Fruit fly (Drosophila melanogaster) whole organism, prepupa: ENCODE data around the gene mRNA-cap.

ENCODE experiments used
- Blimp-1 ChIP-seq: fragments of 200-800 bp; sonication (Bioruptor generic); optimal IDR thresholded peaks from 3 replicates; lab custom pipeline; 2017; ENCODE audit warnings: missing biosample characterization, missing genetic modification characterization, mild to moderate bottlenecking, moderate library complexity, missing genetic modification reagents
- CG10631 ChIP-seq: fragments of 200-800 bp; sonication (Bioruptor generic); optimal IDR thresholded peaks from 2 replicates; lab custom pipeline; 2016; ENCODE audit warnings: missing biosample characterization, missing genetic modification characterization
- CG10669 ChIP-seq: fragments of 200-800 bp; sonication (Bioruptor generic); optimal IDR thresholded peaks from 3 replicates; lab custom pipeline; 2018; ENCODE audit warnings: missing biosample characterization, mild to moderate bottlenecking, missing genetic modification characterization, moderate library complexity
- CG11294 ChIP-seq: fragments of 200-800 bp; sonication (Bioruptor generic); IDR thresholded peaks from 2 replicates; pipeline ENCODE4 v1.3.6; 2022; ENCODE audit warnings: missing biosample characterization, missing genetic modification characterization
- CG11762 ChIP-seq: fragments of 200-800 bp; sonication (Bioruptor generic); optimal IDR thresholded peaks from 3 replicates; lab custom pipeline; 2016; ENCODE audit warnings: missing biosample characterization, missing genetic modification characterization; ENCODE audit not compliant: insufficient read depth
- CG1621 ChIP-seq: fragments of 200-800 bp; sonication (Bioruptor generic); optimal IDR thresholded peaks from 3 replicates; lab custom pipeline; 2018; ENCODE audit warnings: missing biosample characterization, mild to moderate bottlenecking, missing genetic modification characterization
- CG16779 ChIP-seq: fragments of 200-800 bp; sonication (Bioruptor generic); optimal IDR thresholded peaks from 3 replicates; lab custom pipeline; 2017; ENCODE audit warnings: missing biosample characterization, mild to moderate bottlenecking, missing genetic modification characterization
- CG3032 ChIP-seq: fragments of 200-800 bp; optimal IDR thresholded peaks from 2 replicates; lab custom pipeline; 2019; ENCODE audit warnings: missing biosample characterization, mild to moderate bottlenecking, missing genetic modification characterization, moderate library complexity
- CG31627 ChIP-seq: fragments of 200-800 bp; sonication (Bioruptor generic); optimal IDR thresholded peaks from 3 replicates; lab custom pipeline; 2016; ENCODE audit warnings: missing biosample characterization, missing genetic modification characterization
- CG34406 ChIP-seq: fragments of 200-800 bp; sonication (Bioruptor generic); optimal IDR thresholded peaks from 3 replicates; lab custom pipeline; 2016; ENCODE audit warnings: missing biosample characterization, missing genetic modification characterization
- CG3919 ChIP-seq: fragments of 200-800 bp; sonication (Bioruptor generic); optimal IDR thresholded peaks from 3 replicates; lab custom pipeline; 2016; ENCODE audit warnings: missing biosample characterization, missing genetic modification characterization
- CG6276 ChIP-seq: fragments of 200-800 bp; sonication (Bioruptor generic); optimal IDR thresholded peaks from 2 replicates; lab custom pipeline; 2017; ENCODE audit warnings: missing biosample characterization, mild to moderate bottlenecking, missing genetic modification characterization
- CG6792 ChIP-seq: fragments of 200-800 bp; sonication (Bioruptor generic); optimal IDR thresholded peaks from 3 replicates; lab custom pipeline; 2016; ENCODE audit warnings: missing biosample characterization, missing genetic modification characterization
- CG6854 ChIP-seq: fragments of 200-800 bp; sonication (Bioruptor generic); optimal IDR thresholded peaks from 2 replicates; lab custom pipeline; 2017; ENCODE audit warnings: missing biosample characterization, mild to moderate bottlenecking, missing genetic modification characterization
- CG7368 ChIP-seq: fragments of 200-800 bp; sonication (Bioruptor generic); optimal IDR thresholded peaks from 3 replicates; lab custom pipeline; 2016; ENCODE audit warnings: missing biosample characterization, missing genetic modification characterization
- CG8119 ChIP-seq: fragments of 200-800 bp; sonication (Bioruptor generic); IDR thresholded peaks from 3 replicates; pipeline ENCODE4 v1.3.6; 2022; ENCODE audit warnings: missing biosample characterization, missing genetic modification characterization
- CG8632 ChIP-seq: fragments of 200-800 bp; sonication (Bioruptor generic); optimal IDR thresholded peaks from 3 replicates; lab custom pipeline; 2016; ENCODE audit warnings: missing biosample characterization, missing genetic modification characterization
- Eip75B ChIP-seq: fragments of 200-800 bp; sonication (Bioruptor generic); optimal IDR thresholded peaks from 3 replicates; lab custom pipeline; 2016; ENCODE audit warnings: missing biosample characterization, missing genetic modification characterization
- Eip78C ChIP-seq: fragments of 200-800 bp; sonication (Bioruptor generic); peaks from one replicate; lab custom pipeline; 2016; ENCODE audit warnings: missing biosample characterization, missing genetic modification characterization
- Eip93F ChIP-seq: fragments of 200-800 bp; sonication (Bioruptor generic); optimal IDR thresholded peaks from 2 replicates; lab custom pipeline; 2016; ENCODE audit warnings: missing biosample characterization, mild to moderate bottlenecking, missing genetic modification characterization
- Ets21C ChIP-seq: fragments of 200-800 bp; sonication (Bioruptor generic); optimal IDR thresholded peaks from 3 replicates; lab custom pipeline; 2016; ENCODE audit warnings: missing biosample characterization, missing genetic modification characterization
- Ets96B ChIP-seq: fragments of 200-800 bp; optimal IDR thresholded peaks from 2 replicates; lab custom pipeline; 2019; ENCODE audit warnings: missing biosample characterization, mild to moderate bottlenecking, missing genetic modification characterization, moderate library complexity
- Gug ChIP-seq: fragments of 200-800 bp; sonication (Bioruptor generic); IDR thresholded peaks from 2 replicates; pipeline ENCODE4 v1.3.6; 2022; ENCODE audit warnings: missing biosample characterization, missing genetic modification characterization
- Hr38 ChIP-seq: sonication (Bioruptor generic); optimal IDR thresholded peaks from 2 replicates; lab custom pipeline; 2016; ENCODE audit warnings: missing biosample characterization, missing genetic modification characterization
- Hr39 ChIP-seq: fragments of 200-800 bp; sonication (Bioruptor generic); optimal IDR thresholded peaks from 2 replicates; lab custom pipeline; 2016; ENCODE audit warnings: missing biosample characterization, missing genetic modification characterization
- Hr4 ChIP-seq: fragments of 200-800 bp; sonication (Bioruptor generic); optimal IDR thresholded peaks from 3 replicates; lab custom pipeline; 2016; ENCODE audit warnings: missing biosample characterization, missing genetic modification characterization
- Lpt ChIP-seq: fragments of 200-800 bp; sonication (Bioruptor generic); optimal IDR thresholded peaks from 3 replicates; lab custom pipeline; 2016; ENCODE audit warnings: missing biosample characterization, missing genetic modification characterization
- Met ChIP-seq: fragments of 200-800 bp; sonication (Bioruptor generic); optimal IDR thresholded peaks from 3 replicates; lab custom pipeline; 2016; ENCODE audit warnings: missing biosample characterization, missing genetic modification characterization
- Smox ChIP-seq: fragments of 200-800 bp; sonication (Bioruptor generic); optimal IDR thresholded peaks from 3 replicates; lab custom pipeline; 2016; ENCODE audit warnings: missing biosample characterization, missing genetic modification characterization
- Sox102F ChIP-seq: fragments of 200-800 bp; sonication (Bioruptor generic); optimal IDR thresholded peaks from 2 replicates; lab custom pipeline; 2016; ENCODE audit warnings: missing biosample characterization, mild to moderate bottlenecking, missing genetic modification characterization
- Sox14 ChIP-seq: fragments of 200-800 bp; sonication (Bioruptor generic); optimal IDR thresholded peaks from 3 replicates; lab custom pipeline; 2016; ENCODE audit warnings: missing biosample characterization, missing genetic modification characterization
- Sox15 ChIP-seq: fragments of 200-800 bp; sonication (Bioruptor generic); optimal IDR thresholded peaks from 3 replicates; lab custom pipeline; 2016; ENCODE audit warnings: missing biosample characterization, missing genetic modification characterization
- achi ChIP-seq: fragments of 200-800 bp; sonication (Bioruptor generic); optimal IDR thresholded peaks from 3 replicates; lab custom pipeline; 2016; ENCODE audit warnings: missing biosample characterization, missing genetic modification characterization
- acj6 ChIP-seq: fragments of 200-800 bp; sonication (Bioruptor generic); optimal IDR thresholded peaks from 3 replicates; lab custom pipeline; 2016; ENCODE audit warnings: missing biosample characterization, missing genetic modification characterization
- cyc ChIP-seq: fragments of 200-800 bp; sonication (Bioruptor generic); optimal IDR thresholded peaks from 3 replicates; lab custom pipeline; 2016; ENCODE audit warnings: missing biosample characterization, missing genetic modification characterization
- dac ChIP-seq: fragments of 200-800 bp; sonication (Bioruptor generic); optimal IDR thresholded peaks from 2 replicates; lab custom pipeline; 2017; ENCODE audit warnings: missing biosample characterization, mild to moderate bottlenecking, missing genetic modification characterization
- dsx ChIP-seq: fragments of 200-800 bp; optimal IDR thresholded peaks from 3 replicates; lab custom pipeline; 2019; ENCODE audit warnings: missing biosample characterization, mild to moderate bottlenecking, missing genetic modification characterization, moderate library complexity; ENCODE audit not compliant: poor library complexity, severe bottlenecking
- eg ChIP-seq: fragments of 200-800 bp; sonication (Bioruptor generic); IDR thresholded peaks from 3 replicates; pipeline ENCODE4 v1.3.6; 2022; ENCODE audit warnings: missing biosample characterization, missing genetic modification characterization
- esn ChIP-seq: fragments of 200-800 bp; sonication (Bioruptor generic); optimal IDR thresholded peaks from 2 replicates; lab custom pipeline; 2016; ENCODE audit warnings: missing biosample characterization, mild to moderate bottlenecking, missing genetic modification characterization, moderate library complexity
- fd59A ChIP-seq: fragments of 200-800 bp; sonication (Bioruptor generic); optimal IDR thresholded peaks from 2 replicates; lab custom pipeline; 2017; ENCODE audit warnings: missing biosample characterization, mild to moderate bottlenecking, missing genetic modification characterization, missing genetic modification reagents
- fkh ChIP-seq: fragments of 200-800 bp; sonication (Bioruptor generic); optimal IDR thresholded peaks from 3 replicates; lab custom pipeline; 2017; ENCODE audit warnings: missing biosample characterization, mild to moderate bottlenecking, missing genetic modification characterization, moderate library complexity
- lz ChIP-seq: fragments of 200-800 bp; sonication (Bioruptor generic); optimal IDR thresholded peaks from 3 replicates; lab custom pipeline; 2016; ENCODE audit warnings: missing biosample characterization, missing genetic modification characterization
- net ChIP-seq: fragments of 200-800 bp; sonication (Bioruptor generic); optimal IDR thresholded peaks from 3 replicates; lab custom pipeline; 2016; ENCODE audit warnings: missing biosample characterization, missing genetic modification characterization
- pdm3 ChIP-seq: fragments of 200-800 bp; sonication (Bioruptor generic); optimal IDR thresholded peaks from 3 replicates; lab custom pipeline; 2016; ENCODE audit warnings: missing biosample characterization, missing genetic modification characterization
- salr ChIP-seq, 2 experiments: fragments of 200-800 bp; sonication (Bioruptor generic); optimal IDR thresholded peaks; 3 replicates each; lab custom pipeline; 2016 to 2018; ENCODE audit warnings: missing biosample characterization in 2 of 2, missing genetic modification characterization in 2 of 2, mild to moderate bottlenecking in 1 of 2
- spab ChIP-seq: fragments of 200-800 bp; sonication (Bioruptor generic); optimal IDR thresholded peaks from 2 replicates; lab custom pipeline; 2017; ENCODE audit warnings: missing biosample characterization, mild to moderate bottlenecking, missing genetic modification characterization, missing genetic modification reagents
- ss ChIP-seq, 2 experiments: fragments of 200-800 bp; sonication (Bioruptor generic); optimal IDR thresholded peaks; 2 replicates in 1 of 2; 3 replicates in 1 of 2; lab custom pipeline; 2017 to 2018; ENCODE audit warnings: mild to moderate bottlenecking in 2 of 2, missing biosample characterization in 2 of 2, missing genetic modification characterization in 2 of 2, moderate library complexity in 1 of 2
- svp ChIP-seq: fragments of 200-800 bp; sonication (Bioruptor generic); peaks from one replicate; lab custom pipeline; 2016; ENCODE audit warnings: missing biosample characterization, missing genetic modification characterization
- topi ChIP-seq: fragments of 200-800 bp; sonication (Bioruptor generic); optimal IDR thresholded peaks from 3 replicates; lab custom pipeline; 2016; ENCODE audit warnings: missing biosample characterization, missing genetic modification characterization
- vri ChIP-seq: fragments of 200-800 bp; sonication (Bioruptor generic); optimal IDR thresholded peaks from 3 replicates; lab custom pipeline; 2016; ENCODE audit warnings: missing biosample characterization, mild to moderate bottlenecking, missing genetic modification characterization

mRNA-cap gene

dm6 chrX:14208426-14209208, 34.0 kb downstream of the mRNA-cap start:
- TF ChIP-seq Sox102F (peak; percentile 57), Sox15 (peak; percentile 13), CG11294 (GFP tag; lab: Robert Waterston, UW) (peak; percentile 18; the same call in 1 of the 2 replicates), fd59A (GFP tag; lab: Kevin White, UChicago) (peak; percentile 56), dsx (GFP tag; lab: Kevin White, UChicago) (peak; percentile 61), CG6792 (GFP tag; lab: Kevin White, UChicago) (peak; percentile 64), Sox14 (GFP tag; lab: Kevin White, UChicago) (peak; percentile 59), CG6854 (GFP tag; lab: Kevin White, UChicago) (peak; percentile 62), CG3032 (tag; lab: Kevin White, UChicago) (peak; percentile 75), fkh (GFP tag; lab: Kevin White, UChicago) (no peak), Smox (GFP tag; lab: Kevin White, UChicago) (peak; percentile 71), CG8632 (peak; percentile 64), Eip93F (GFP tag; lab: Kevin White, UChicago) (no peak), CG16779 (peak; percentile 71), Eip78C (GFP tag; lab: Kevin White, UChicago) (peak; percentile 96), CG11762 (GFP tag; lab: Kevin White, UChicago) (peak; percentile 57), topi (GFP tag; lab: Kevin White, UChicago) (peak; percentile 79), esn (peak; percentile 68), svp (peak; percentile 87), CG8119 (peak; percentile 82), Eip75B (GFP tag; lab: Kevin White, UChicago) (peak; percentile 85), CG3919 (peak; percentile 77), Gug (GFP tag; lab: Robert Waterston, UW) (no peak; the same call in 1 of the 2 replicates), eg (GFP tag; lab: Robert Waterston, UW) (peak; percentile 84), CG31627 (GFP tag; lab: Kevin White, UChicago) (peak; percentile 54), CG10669 (GFP tag; lab: Kevin White, UChicago) (peak; percentile 71), Ets21C (no peak), CG7368 (GFP tag; lab: Kevin White, UChicago) (peak; percentile 54), achi (GFP tag; lab: Kevin White, UChicago) (peak; percentile 64), Ets96B (peak; percentile 68), cyc (peak; percentile 65), acj6 (peak; percentile 74), lz (GFP tag; lab: Kevin White, UChicago) (peak; percentile 69), net (GFP tag; lab: Kevin White, UChicago) (peak; percentile 79), dac (GFP tag; lab: Kevin White, UChicago) (peak; percentile 44), Met (GFP tag; lab: Kevin White, UChicago) (peak; percentile 83), spab (GFP tag; lab: Kevin White, UChicago) (peak; percentile 62), vri (no peak), CG10631 (peak; percentile 59), Blimp-1 (GFP tag; lab: Kevin White, UChicago) (peak; percentile 36), Hr38 (GFP tag; lab: Kevin White, UChicago) (no peak), CG6276 (GFP tag; lab: Kevin White, UChicago) (peak; percentile 85), Hr4 (GFP tag; lab: Kevin White, UChicago) (peak; percentile 73), Hr39 (GFP tag; lab: Kevin White, UChicago) (peak; percentile 46), salr (GFP tag; optimal IDR thresholded peaks at IDR 0.05; lab: Kevin White, UChicago) (peak; percentile 25 to 63), CG1621 (peak; percentile 59), ss (GFP tag; optimal IDR thresholded peaks at IDR 0.05; lab: Kevin White, UChicago) (peak; percentile 62 to 72), pdm3 (GFP tag; lab: Kevin White, UChicago) (peak; percentile 66), Lpt (GFP tag; lab: Kevin White, UChicago) (peak; percentile 40), CG34406 (peak; percentile 73)
